Worm (Caenorhabditis elegans) whole organism, L1 larva: ENCODE measurements around the gene C05D9.4.

Experiments used
- alr-1 ChIP-seq: fragments of 200-800 bp; sonication (Bioruptor generic); optimal IDR thresholded peaks from 2 replicates; lab custom pipeline; 2018; ENCODE audit warnings: borderline replicate concordance, mild to moderate bottlenecking, missing genetic modification characterization, missing compliant biosample characterization
- aly-2 ChIP-seq: fragments of 150-350 bp; optimal IDR thresholded peaks from 2 replicates; lab custom pipeline; 2014; ENCODE audit warnings: missing biosample characterization, missing genetic modification characterization
- blmp-1 ChIP-seq: fragments of 150-350 bp; optimal IDR thresholded peaks from 2 replicates; lab custom pipeline; 2014; ENCODE audit warnings: missing biosample characterization, missing genetic modification characterization
- ceh-63 ChIP-seq: fragments of 200-800 bp; sonication (Bioruptor generic); optimal IDR thresholded peaks from 2 replicates; lab custom pipeline; 2018; ENCODE audit warnings: mild to moderate bottlenecking, missing genetic modification characterization, missing compliant biosample characterization
- dsc-1 ChIP-seq: sonication (generic microtip); optimal IDR thresholded peaks from 2 replicates; lab custom pipeline; 2016; ENCODE audit warnings: mild to moderate bottlenecking, missing genetic modification characterization, missing compliant biosample characterization
- efl-1 ChIP-seq, 4 experiments: fragments of 150-350 bp; optimal IDR thresholded peaks in 3 of 4; peaks in 1 of 4; 1 replicate in 1 of 4; 2 replicates in 3 of 4; lab custom pipeline; 2014; ENCODE audit warnings: missing biosample characterization in 2 of 4, missing genetic modification characterization in 2 of 4, missing genetic modification reagents in 2 of 4
- egl-13 ChIP-seq: sonication (generic microtip); optimal IDR thresholded peaks from 2 replicates; lab custom pipeline; 2016; ENCODE audit warnings: missing genotype, missing genetic modification reagents, missing genetic modification characterization, missing compliant biosample characterization
- elt-3 ChIP-seq, 6 experiments: fragments of 150-350 bp in 1 of 6; sonication (generic microtip); optimal IDR thresholded peaks; 2 replicates each; lab custom pipeline; 2017 to 2018; ENCODE audit warnings: missing biosample characterization in 6 of 6, missing genetic modification characterization in 6 of 6, inconsistent platforms in 1 of 6
- ets-5 ChIP-seq: fragments of 200-800 bp; sonication (Bioruptor generic); IDR thresholded peaks from 2 replicates; pipeline ENCODE4 v1.3.6; 2022; ENCODE audit warnings: missing genetic modification characterization, missing compliant biosample characterization
- fkh-4 ChIP-seq: sonication (generic microtip); optimal IDR thresholded peaks from 2 replicates; lab custom pipeline; 2016; ENCODE audit warnings: missing compliant biosample characterization, missing genetic modification characterization, borderline replicate concordance
- fos-1 ChIP-seq: fragments of 150-350 bp; optimal IDR thresholded peaks from 2 replicates; lab custom pipeline; 2014; ENCODE audit warnings: missing biosample characterization, missing genetic modification characterization
- hlh-4 ChIP-seq: sonication (generic microtip); optimal IDR thresholded peaks from 2 replicates; lab custom pipeline; 2016; ENCODE audit warnings: mild to moderate bottlenecking, missing genetic modification characterization, missing compliant biosample characterization
- hpl-2 ChIP-seq: fragments of 150-350 bp; optimal IDR thresholded peaks from 2 replicates; lab custom pipeline; 2014; ENCODE audit warnings: missing biosample characterization, missing genetic modification reagents, missing genetic modification characterization
- lin-14 ChIP-seq: fragments of 200-800 bp; sonication (Bioruptor generic); optimal IDR thresholded peaks from 2 replicates; lab custom pipeline; 2018; ENCODE audit warnings: mild to moderate bottlenecking, missing genetic modification characterization, moderate library complexity, missing compliant biosample characterization
- lin-35 ChIP-seq, 2 experiments: fragments of 150-350 bp; optimal IDR thresholded peaks; 2 replicates each; lab custom pipeline; 2014; ENCODE audit warnings: missing biosample characterization in 2 of 2, missing genetic modification characterization in 2 of 2, missing genetic modification reagents in 2 of 2
- lin-39 ChIP-seq: fragments of 150-350 bp; optimal IDR thresholded peaks from 2 replicates; lab custom pipeline; 2014; ENCODE audit warnings: missing biosample characterization, missing genetic modification reagents, missing genetic modification characterization
- lsy-2 ChIP-seq, 2 experiments: fragments of 150-350 bp; optimal IDR thresholded peaks; 2 replicates each; lab custom pipeline; 2014; ENCODE audit warnings: missing biosample characterization in 2 of 2, missing genetic modification characterization in 2 of 2
- mab-9 ChIP-seq: fragments of 200-800 bp; sonication (Bioruptor generic); IDR thresholded peaks from 2 replicates; pipeline ENCODE4 v1.3.6; 2022; ENCODE audit warnings: missing genetic modification reagents, missing genetic modification characterization, missing compliant biosample characterization
- mdl-1 ChIP-seq, 2 experiments: fragments of 150-350 bp; optimal IDR thresholded peaks; 2 replicates each; lab custom pipeline; 2014 to 2017; ENCODE audit warnings: missing biosample characterization in 2 of 2, missing genetic modification characterization in 2 of 2, inconsistent platforms in 1 of 2
- mef-2 ChIP-seq: fragments of 150-350 bp; optimal IDR thresholded peaks from 2 replicates; lab custom pipeline; 2014; ENCODE audit warnings: missing biosample characterization, missing genetic modification characterization
- mep-1 ChIP-seq: fragments of 150-350 bp; optimal IDR thresholded peaks from 2 replicates; lab custom pipeline; 2014; ENCODE audit warnings: missing biosample characterization, missing genetic modification characterization
- nhr-11 ChIP-seq: fragments of 150-350 bp; optimal IDR thresholded peaks from 2 replicates; lab custom pipeline; 2014; ENCODE audit warnings: missing biosample characterization, missing genetic modification characterization
- nhr-12 ChIP-seq: sonication (generic microtip); optimal IDR thresholded peaks from 2 replicates; lab custom pipeline; 2017; ENCODE audit warnings: missing biosample characterization, missing genetic modification characterization
- nhr-237 ChIP-seq: fragments of 150-350 bp; optimal IDR thresholded peaks from 2 replicates; lab custom pipeline; 2014; ENCODE audit warnings: missing biosample characterization, missing genetic modification characterization
- nhr-47 ChIP-seq: sonication (generic microtip); optimal IDR thresholded peaks from 2 replicates; lab custom pipeline; 2016; ENCODE audit warnings: mild to moderate bottlenecking, missing genetic modification characterization, moderate library complexity, missing compliant biosample characterization
- nhr-84 ChIP-seq: sonication (generic microtip); optimal IDR thresholded peaks from 2 replicates; lab custom pipeline; 2017; ENCODE audit warnings: missing biosample characterization, missing genetic modification characterization
- nhr-90 ChIP-seq: sonication (generic microtip); optimal IDR thresholded peaks from 2 replicates; lab custom pipeline; 2016; ENCODE audit warnings: mild to moderate bottlenecking, missing genetic modification characterization, missing compliant biosample characterization; ENCODE audit not compliant: poor library complexity
- pag-3 ChIP-seq: sonication (generic microtip); optimal IDR thresholded peaks from 2 replicates; lab custom pipeline; 2017; ENCODE audit warnings: missing genetic modification characterization, mild to moderate bottlenecking, missing compliant biosample characterization, antibody characterized with exemption, borderline replicate concordance; ENCODE audit not compliant: insufficient read depth
- pqm-1 ChIP-seq: sonication (generic microtip); optimal IDR thresholded peaks from 3 replicates; lab custom pipeline; 2017; ENCODE audit warnings: missing biosample characterization, missing genetic modification characterization
- skn-1 ChIP-seq: fragments of 150-350 bp; optimal IDR thresholded peaks from 2 replicates; lab custom pipeline; 2014; ENCODE audit warnings: missing biosample characterization, missing genetic modification characterization
- snpc-4 ChIP-seq: fragments of 150-350 bp; optimal IDR thresholded peaks from 2 replicates; lab custom pipeline; 2014; ENCODE audit warnings: missing biosample characterization, missing genetic modification characterization
- sup-37 ChIP-seq: fragments of 200-800 bp; sonication (Bioruptor generic); optimal IDR thresholded peaks from 2 replicates; lab custom pipeline; 2018; ENCODE audit warnings: mild to moderate bottlenecking, missing genetic modification characterization, missing compliant biosample characterization
- swsn-7 ChIP-seq: sonication (generic microtip); optimal IDR thresholded peaks from 2 replicates; lab custom pipeline; 2016; ENCODE audit warnings: missing genetic modification characterization, missing compliant biosample characterization
- tbx-2 ChIP-seq: sonication (generic microtip); optimal IDR thresholded peaks from 2 replicates; lab custom pipeline; 2016; ENCODE audit warnings: missing genetic modification characterization, missing compliant biosample characterization
- tlp-1 ChIP-seq: fragments of 150-350 bp; optimal IDR thresholded peaks from 2 replicates; lab custom pipeline; 2014; ENCODE audit warnings: missing biosample characterization, missing genetic modification characterization
- unc-130 ChIP-seq: fragments of 150-350 bp; optimal IDR thresholded peaks from 2 replicates; lab custom pipeline; 2017; ENCODE audit warnings: missing biosample characterization, missing genetic modification characterization, inconsistent platforms
- unc-98 ChIP-seq: fragments of 200-800 bp; sonication (Bioruptor generic); IDR thresholded peaks from 2 replicates; pipeline ENCODE4 v1.3.6; 2022; ENCODE audit warnings: missing genetic modification characterization, missing compliant biosample characterization
- zag-1 ChIP-seq: fragments of 150-350 bp; optimal IDR thresholded peaks from 2 replicates; lab custom pipeline; 2014; ENCODE audit warnings: missing biosample characterization, missing genetic modification characterization
- zip-4 ChIP-seq: fragments of 200-800 bp; sonication (Bioruptor generic); optimal IDR thresholded peaks from 2 replicates; lab custom pipeline; 2018; ENCODE audit warnings: mild to moderate bottlenecking, missing genetic modification characterization, moderate library complexity, missing compliant biosample characterization
- ztf-11 ChIP-seq, 2 experiments: sonication (generic microtip); optimal IDR thresholded peaks; 2 replicates each; lab custom pipeline; 2016 to 2017; ENCODE audit warnings: missing genetic modification characterization in 2 of 2, missing biosample characterization in 1 of 2, missing compliant biosample characterization in 1 of 2

C05D9.4 gene

DNA sequence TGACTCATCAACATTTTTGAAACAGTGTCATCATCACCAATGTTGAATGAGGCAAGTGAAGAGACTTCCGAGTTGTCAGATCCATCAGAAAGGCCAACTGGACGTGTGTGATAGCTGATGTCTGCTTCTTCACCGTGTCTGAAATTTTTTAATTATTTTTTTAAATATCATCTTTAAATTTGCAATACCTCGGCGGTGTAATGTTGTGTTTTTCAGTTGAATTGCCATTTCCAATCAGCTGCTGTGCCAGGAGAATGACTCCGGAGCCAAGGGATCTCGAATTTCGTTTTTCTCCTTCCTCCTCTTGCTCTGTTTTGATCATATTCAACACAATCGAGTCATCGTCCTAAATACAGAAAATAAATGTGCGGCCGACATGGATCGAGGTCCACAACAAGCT lies 22.9 kb upstream of the C05D9.4 start:
- TF ChIP-seq lin-39 (tag; lab: Kevin White, UChicago) = no peak
- TF ChIP-seq tlp-1 (tag; lab: Kevin White, UChicago) = no peak
- no peak for TF ChIP-seq blmp-1 (tag; lab: Kevin White, UChicago)
- TF ChIP-seq hlh-4 (tag; lab: Kevin White, UChicago) = no peak
- no peak for TF ChIP-seq elt-3 (tag; optimal IDR thresholded peaks at IDR 0.05; lab: Kevin White, UChicago)
- no peak for TF ChIP-seq ets-5 (GFP tag; lab: Robert Waterston, UW)
- TF ChIP-seq ztf-11 (tag; optimal IDR thresholded peaks at IDR 0.05; lab: Kevin White, UChicago) = no peak
- no peak for TF ChIP-seq mdl-1 (tag; optimal IDR thresholded peaks at IDR 0.05; lab: Kevin White, UChicago)
- no peak for TF ChIP-seq nhr-12 (tag; lab: Kevin White, UChicago)

DNA sequence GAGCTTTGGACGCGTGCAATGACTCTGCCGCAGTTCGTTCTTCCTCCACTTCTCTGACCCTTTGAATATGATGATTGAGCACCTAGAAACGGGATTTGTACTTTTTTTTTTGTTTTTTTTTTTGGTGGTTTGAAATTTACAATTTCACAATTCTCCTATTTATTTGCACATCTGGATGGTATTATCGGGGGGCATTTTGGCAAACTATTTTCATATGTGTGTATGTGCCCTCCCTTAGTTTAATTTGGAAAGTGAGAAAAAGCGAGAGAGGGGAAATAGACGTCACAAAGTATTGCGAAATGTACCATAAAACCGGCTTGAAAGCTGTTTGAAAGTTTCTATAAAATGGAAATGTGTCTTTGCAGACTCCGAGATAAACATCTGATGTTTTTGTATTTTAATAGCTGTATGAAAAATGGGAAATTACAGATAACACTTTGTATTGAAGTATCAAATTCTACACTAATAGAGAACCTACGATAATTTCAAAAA lies 21.4 kb upstream of the C05D9.4 start:
- TF ChIP-seq nhr-237 = no peak
- TF ChIP-seq nhr-90 (tag; lab: Kevin White, UChicago) = no peak
- TF ChIP-seq fos-1 (tag; lab: Kevin White, UChicago) = no peak
- no peak for TF ChIP-seq aly-2
- TF ChIP-seq skn-1 (tag; lab: Kevin White, UChicago) = peak; percentile 57
- TF ChIP-seq swsn-7 (tag; lab: Kevin White, UChicago) = no peak
- TF ChIP-seq hpl-2 (GFP tag; lab: Kevin White, UChicago) = no peak
- TF ChIP-seq unc-98 (GFP tag; lab: Robert Waterston, UW) = no peak
- no peak for TF ChIP-seq lin-39 (tag; lab: Kevin White, UChicago)
- no peak for TF ChIP-seq nhr-11
- TF ChIP-seq zag-1 (tag; lab: Kevin White, UChicago) = no peak
- TF ChIP-seq dsc-1 = peak; percentile 97
- no peak for TF ChIP-seq mep-1
- peak; percentile 38 for TF ChIP-seq zip-4
- no peak for TF ChIP-seq egl-13 (tag; lab: Kevin White, UChicago)
- TF ChIP-seq unc-130 = no peak
- peak in 1 of 2 experiments; percentile 8 for TF ChIP-seq lsy-2 (tag; optimal IDR thresholded peaks at IDR 0.05; lab: Kevin White, UChicago)
- TF ChIP-seq pag-3 (tag; lab: Kevin White, UChicago) = no peak
- no peak for TF ChIP-seq mab-9 (GFP tag; lab: Robert Waterston, UW)
- no peak for TF ChIP-seq mef-2 (tag; lab: Kevin White, UChicago)
- peak; percentile 93 for TF ChIP-seq fkh-4 (tag; lab: Kevin White, UChicago)
- TF ChIP-seq nhr-12 (tag; lab: Kevin White, UChicago) = no peak
- TF ChIP-seq lin-14 (GFP tag; lab: Kevin White, UChicago) = peak; percentile 22

DNA sequence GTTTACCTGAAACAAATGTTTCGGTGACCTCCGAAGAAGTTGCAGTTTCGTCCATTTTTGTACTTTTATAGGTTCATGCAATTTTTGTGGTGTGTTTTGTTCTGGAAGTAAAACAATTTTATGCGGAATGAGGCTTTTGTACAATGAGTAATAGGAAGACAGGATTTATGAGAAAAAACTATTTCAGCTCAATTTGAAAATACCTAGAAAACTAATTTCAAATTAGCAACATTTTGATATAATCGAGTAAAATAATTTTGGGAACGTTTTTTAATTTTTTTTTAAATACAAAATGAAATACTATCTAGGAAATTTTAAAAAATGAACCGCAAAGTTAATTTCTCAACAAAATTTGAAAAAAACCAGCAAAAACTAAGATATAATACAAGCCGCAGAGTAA lies 19.8 kb upstream of the C05D9.4 start, which contains the start of gene rei-2:
rei-2 (minus strand) TSS at position 101 of the 400 bp plus-strand sequence.
- no peak for TF ChIP-seq zip-4
- no peak for TF ChIP-seq zag-1 (tag; lab: Kevin White, UChicago)
- TF ChIP-seq ztf-11 (tag; optimal IDR thresholded peaks at IDR 0.05; lab: Kevin White, UChicago) = no peak
- TF ChIP-seq hpl-2 (GFP tag; lab: Kevin White, UChicago) = no peak
- TF ChIP-seq nhr-47 (tag; lab: Kevin White, UChicago) = no peak
- TF ChIP-seq lin-14 (GFP tag; lab: Kevin White, UChicago) = no peak
- TF ChIP-seq nhr-84 = no peak
- no peak for TF ChIP-seq alr-1 (tag; lab: Kevin White, UChicago)
- no peak for TF ChIP-seq sup-37 (GFP tag; lab: Kevin White, UChicago)
- no peak for TF ChIP-seq dsc-1
- no peak for TF ChIP-seq tbx-2 (tag; lab: Kevin White, UChicago)

DNA sequence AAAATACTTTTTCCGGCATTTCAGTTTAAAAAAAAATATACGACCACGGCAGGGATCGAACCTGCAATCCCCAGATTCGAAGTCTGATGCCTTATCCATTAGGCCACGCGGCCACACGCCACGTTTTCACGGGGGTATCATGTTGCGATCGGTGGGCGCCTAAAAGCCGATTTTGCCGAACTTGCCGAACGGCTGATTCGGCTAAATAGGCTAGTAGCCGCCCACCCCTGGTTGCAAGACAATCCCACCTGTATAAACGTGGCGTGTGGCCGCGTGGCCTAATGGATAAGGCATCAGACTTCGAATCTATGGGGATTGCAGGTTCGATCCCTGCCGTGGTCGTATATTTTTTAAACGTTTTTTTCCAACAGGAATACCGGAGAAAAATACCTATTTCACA lies 18.7 kb upstream of the C05D9.4 start:
- TF ChIP-seq efl-1 (optimal IDR thresholded peaks at IDR 0.05; lab: Kevin White, UChicago) = no peak
- TF ChIP-seq efl-1 (GFP tag; optimal IDR thresholded peaks at IDR 0.05 in 1 of 2; lab: Kevin White, UChicago) = no peak
- no peak for TF ChIP-seq skn-1 (tag; lab: Kevin White, UChicago)
- no peak for TF ChIP-seq ceh-63 (GFP tag; lab: Kevin White, UChicago)
- TF ChIP-seq lin-35 (GFP tag; optimal IDR thresholded peaks at IDR 0.05; lab: Kevin White, UChicago) = no peak
- no peak for TF ChIP-seq pqm-1 (tag; lab: Kevin White, UChicago)
- TF ChIP-seq mdl-1 (tag; optimal IDR thresholded peaks at IDR 0.05; lab: Kevin White, UChicago) = no peak
- TF ChIP-seq elt-3 (tag; optimal IDR thresholded peaks at IDR 0.05; lab: Kevin White, UChicago) = no peak
- no peak for TF ChIP-seq snpc-4
